Fruit fly (Drosophila melanogaster) whole organism, prepupa: ENCODE measurements around the gene Tomosyn.

Experiments
- Blimp-1 ChIP-seq: fragments of 200-800 bp; sonication (Bioruptor generic); optimal IDR thresholded peaks from 3 replicates; lab custom pipeline; 2017; ENCODE audit warnings: missing biosample characterization, missing genetic modification characterization, mild to moderate bottlenecking, moderate library complexity, missing genetic modification reagents
- CG10631 ChIP-seq: fragments of 200-800 bp; sonication (Bioruptor generic); optimal IDR thresholded peaks from 2 replicates; lab custom pipeline; 2016; ENCODE audit warnings: missing biosample characterization, missing genetic modification characterization
- CG10669 ChIP-seq: fragments of 200-800 bp; sonication (Bioruptor generic); optimal IDR thresholded peaks from 3 replicates; lab custom pipeline; 2018; ENCODE audit warnings: missing biosample characterization, mild to moderate bottlenecking, missing genetic modification characterization, moderate library complexity
- CG11294 ChIP-seq: fragments of 200-800 bp; sonication (Bioruptor generic); IDR thresholded peaks from 2 replicates; pipeline ENCODE4 v1.3.6; 2022; ENCODE audit warnings: missing biosample characterization, missing genetic modification characterization
- CG11902 ChIP-seq: fragments of 200-800 bp; sonication (Bioruptor generic); optimal IDR thresholded peaks from 3 replicates; lab custom pipeline; 2016; ENCODE audit warnings: missing biosample characterization, missing genetic modification characterization
- CG16779 ChIP-seq: fragments of 200-800 bp; sonication (Bioruptor generic); optimal IDR thresholded peaks from 3 replicates; lab custom pipeline; 2017; ENCODE audit warnings: missing biosample characterization, mild to moderate bottlenecking, missing genetic modification characterization
- CG3032 ChIP-seq: fragments of 200-800 bp; optimal IDR thresholded peaks from 2 replicates; lab custom pipeline; 2019; ENCODE audit warnings: missing biosample characterization, mild to moderate bottlenecking, missing genetic modification characterization, moderate library complexity
- CG31627 ChIP-seq: fragments of 200-800 bp; sonication (Bioruptor generic); optimal IDR thresholded peaks from 3 replicates; lab custom pipeline; 2016; ENCODE audit warnings: missing biosample characterization, missing genetic modification characterization
- CG32006 ChIP-seq: fragments of 200-800 bp; sonication (Bioruptor generic); optimal IDR thresholded peaks from 3 replicates; lab custom pipeline; 2017; ENCODE audit warnings: missing biosample characterization, mild to moderate bottlenecking, missing genetic modification characterization
- CG34406 ChIP-seq: fragments of 200-800 bp; sonication (Bioruptor generic); optimal IDR thresholded peaks from 3 replicates; lab custom pipeline; 2016; ENCODE audit warnings: missing biosample characterization, missing genetic modification characterization
- CG3919 ChIP-seq: fragments of 200-800 bp; sonication (Bioruptor generic); optimal IDR thresholded peaks from 3 replicates; lab custom pipeline; 2016; ENCODE audit warnings: missing biosample characterization, missing genetic modification characterization
- CG6808 ChIP-seq: fragments of 200-800 bp; sonication (Bioruptor generic); optimal IDR thresholded peaks from 3 replicates; lab custom pipeline; 2017; ENCODE audit warnings: missing biosample characterization, missing genetic modification characterization, mild to moderate bottlenecking, moderate library complexity, missing genetic modification reagents
- CG7368 ChIP-seq: fragments of 200-800 bp; sonication (Bioruptor generic); optimal IDR thresholded peaks from 3 replicates; lab custom pipeline; 2016; ENCODE audit warnings: missing biosample characterization, missing genetic modification characterization
- CG8632 ChIP-seq: fragments of 200-800 bp; sonication (Bioruptor generic); optimal IDR thresholded peaks from 3 replicates; lab custom pipeline; 2016; ENCODE audit warnings: missing biosample characterization, missing genetic modification characterization
- Eip78C ChIP-seq: fragments of 200-800 bp; sonication (Bioruptor generic); peaks from one replicate; lab custom pipeline; 2016; ENCODE audit warnings: missing biosample characterization, missing genetic modification characterization
- Ets96B ChIP-seq: fragments of 200-800 bp; optimal IDR thresholded peaks from 2 replicates; lab custom pipeline; 2019; ENCODE audit warnings: missing biosample characterization, mild to moderate bottlenecking, missing genetic modification characterization, moderate library complexity
- Hr39 ChIP-seq: fragments of 200-800 bp; sonication (Bioruptor generic); optimal IDR thresholded peaks from 2 replicates; lab custom pipeline; 2016; ENCODE audit warnings: missing biosample characterization, missing genetic modification characterization
- Met ChIP-seq: fragments of 200-800 bp; sonication (Bioruptor generic); optimal IDR thresholded peaks from 3 replicates; lab custom pipeline; 2016; ENCODE audit warnings: missing biosample characterization, missing genetic modification characterization
- OdsH ChIP-seq: fragments of 200-800 bp; sonication (Bioruptor generic); optimal IDR thresholded peaks from 3 replicates; lab custom pipeline; 2016; ENCODE audit warnings: missing biosample characterization, missing genetic modification characterization
- Smox ChIP-seq: fragments of 200-800 bp; sonication (Bioruptor generic); optimal IDR thresholded peaks from 3 replicates; lab custom pipeline; 2016; ENCODE audit warnings: missing biosample characterization, missing genetic modification characterization
- Sox14 ChIP-seq: fragments of 200-800 bp; sonication (Bioruptor generic); optimal IDR thresholded peaks from 3 replicates; lab custom pipeline; 2016; ENCODE audit warnings: missing biosample characterization, missing genetic modification characterization
- Sox15 ChIP-seq: fragments of 200-800 bp; sonication (Bioruptor generic); optimal IDR thresholded peaks from 3 replicates; lab custom pipeline; 2016; ENCODE audit warnings: missing biosample characterization, missing genetic modification characterization
- achi ChIP-seq: fragments of 200-800 bp; sonication (Bioruptor generic); optimal IDR thresholded peaks from 3 replicates; lab custom pipeline; 2016; ENCODE audit warnings: missing biosample characterization, missing genetic modification characterization
- acj6 ChIP-seq: fragments of 200-800 bp; sonication (Bioruptor generic); optimal IDR thresholded peaks from 3 replicates; lab custom pipeline; 2016; ENCODE audit warnings: missing biosample characterization, missing genetic modification characterization
- cyc ChIP-seq: fragments of 200-800 bp; sonication (Bioruptor generic); optimal IDR thresholded peaks from 3 replicates; lab custom pipeline; 2016; ENCODE audit warnings: missing biosample characterization, missing genetic modification characterization
- eg ChIP-seq: fragments of 200-800 bp; sonication (Bioruptor generic); IDR thresholded peaks from 3 replicates; pipeline ENCODE4 v1.3.6; 2022; ENCODE audit warnings: missing biosample characterization, missing genetic modification characterization
- esn ChIP-seq: fragments of 200-800 bp; sonication (Bioruptor generic); optimal IDR thresholded peaks from 2 replicates; lab custom pipeline; 2016; ENCODE audit warnings: missing biosample characterization, mild to moderate bottlenecking, missing genetic modification characterization, moderate library complexity
- fd59A ChIP-seq: fragments of 200-800 bp; sonication (Bioruptor generic); optimal IDR thresholded peaks from 2 replicates; lab custom pipeline; 2017; ENCODE audit warnings: missing biosample characterization, mild to moderate bottlenecking, missing genetic modification characterization, missing genetic modification reagents
- fd85E ChIP-seq: fragments of 200-800 bp; sonication (Bioruptor generic); optimal IDR thresholded peaks from 3 replicates; lab custom pipeline; 2016; ENCODE audit warnings: missing biosample characterization, missing genetic modification characterization
- fkh ChIP-seq: fragments of 200-800 bp; sonication (Bioruptor generic); optimal IDR thresholded peaks from 3 replicates; lab custom pipeline; 2017; ENCODE audit warnings: missing biosample characterization, mild to moderate bottlenecking, missing genetic modification characterization, moderate library complexity
- lz ChIP-seq: fragments of 200-800 bp; sonication (Bioruptor generic); optimal IDR thresholded peaks from 3 replicates; lab custom pipeline; 2016; ENCODE audit warnings: missing biosample characterization, missing genetic modification characterization
- net ChIP-seq: fragments of 200-800 bp; sonication (Bioruptor generic); optimal IDR thresholded peaks from 3 replicates; lab custom pipeline; 2016; ENCODE audit warnings: missing biosample characterization, missing genetic modification characterization
- pdm3 ChIP-seq: fragments of 200-800 bp; sonication (Bioruptor generic); optimal IDR thresholded peaks from 3 replicates; lab custom pipeline; 2016; ENCODE audit warnings: missing biosample characterization, missing genetic modification characterization
- salr ChIP-seq, 2 experiments: fragments of 200-800 bp; sonication (Bioruptor generic); optimal IDR thresholded peaks; 3 replicates each; lab custom pipeline; 2016 to 2018; ENCODE audit warnings: missing biosample characterization in 2 of 2, missing genetic modification characterization in 2 of 2, mild to moderate bottlenecking in 1 of 2
- spab ChIP-seq: fragments of 200-800 bp; sonication (Bioruptor generic); optimal IDR thresholded peaks from 2 replicates; lab custom pipeline; 2017; ENCODE audit warnings: missing biosample characterization, mild to moderate bottlenecking, missing genetic modification characterization, missing genetic modification reagents
- ss ChIP-seq, 2 experiments: fragments of 200-800 bp; sonication (Bioruptor generic); optimal IDR thresholded peaks; 2 replicates in 1 of 2; 3 replicates in 1 of 2; lab custom pipeline; 2017 to 2018; ENCODE audit warnings: mild to moderate bottlenecking in 2 of 2, missing biosample characterization in 2 of 2, missing genetic modification characterization in 2 of 2, moderate library complexity in 1 of 2
- svp ChIP-seq: fragments of 200-800 bp; sonication (Bioruptor generic); peaks from one replicate; lab custom pipeline; 2016; ENCODE audit warnings: missing biosample characterization, missing genetic modification characterization
- topi ChIP-seq: fragments of 200-800 bp; sonication (Bioruptor generic); optimal IDR thresholded peaks from 3 replicates; lab custom pipeline; 2016; ENCODE audit warnings: missing biosample characterization, missing genetic modification characterization
- vri ChIP-seq: fragments of 200-800 bp; sonication (Bioruptor generic); optimal IDR thresholded peaks from 3 replicates; lab custom pipeline; 2016; ENCODE audit warnings: missing biosample characterization, mild to moderate bottlenecking, missing genetic modification characterization

Tomosyn gene

dm6 chrX:12595610-12596336 lies 35.6 kb upstream of the Tomosyn start, which contains the start of the genes CG1824 and Sec16:
CG1824 (minus strand) TSS chrX:12595624.
Sec16 (plus strand) TSS chrX:12596047.
- peak; percentile 47 for TF ChIP-seq CG32006 (GFP tag; lab: Kevin White, UChicago)
- TF ChIP-seq cyc (GFP tag; lab: Kevin White, UChicago), result peak; percentile 25
- no peak for TF ChIP-seq spab (GFP tag; lab: Kevin White, UChicago)
- peak; percentile 2 for TF ChIP-seq fd59A
- no peak for TF ChIP-seq CG16779 (tag; lab: Kevin White, UChicago)
- peak; percentile 54 for TF ChIP-seq CG3032 (tag; lab: Kevin White, UChicago)
- peak; percentile 26 for TF ChIP-seq lz
- peak; percentile 1 for TF ChIP-seq CG10669
- peak; percentile 49 for TF ChIP-seq achi (GFP tag; lab: Kevin White, UChicago)
- no peak for TF ChIP-seq CG11294 (GFP tag; lab: Robert Waterston, UW)
- no peak for TF ChIP-seq CG8632 (GFP tag; lab: Kevin White, UChicago)
- peak; percentile 7 for TF ChIP-seq net
- peak; percentile 1 for TF ChIP-seq fkh
- peak; percentile 41 for TF ChIP-seq esn (GFP tag; lab: Kevin White, UChicago)
- peak; percentile 32; the same call in 1 of the 3 replicates for TF ChIP-seq eg (GFP tag; lab: Robert Waterston, UW)
- peak; percentile 52 for TF ChIP-seq acj6 (GFP tag; lab: Kevin White, UChicago)
- peak; percentile 8 for TF ChIP-seq Ets96B
- TF ChIP-seq ss (GFP tag; optimal IDR thresholded peaks at IDR 0.05; lab: Kevin White, UChicago), result peak in 1 of 2 experiments; percentile 1
- TF ChIP-seq Smox (GFP tag; lab: Kevin White, UChicago), result peak; percentile 5
- TF ChIP-seq Blimp-1 (GFP tag; lab: Kevin White, UChicago), result no peak
- peak; percentile 36 for TF ChIP-seq Sox15 (GFP tag; lab: Kevin White, UChicago)
- TF ChIP-seq CG6808 (GFP tag; lab: Kevin White, UChicago), result peak; percentile 23
- TF ChIP-seq vri (GFP tag; lab: Kevin White, UChicago), result peak; percentile 43
- peak in 1 of 2 experiments; percentile 45 for TF ChIP-seq salr (GFP tag; optimal IDR thresholded peaks at IDR 0.05; lab: Kevin White, UChicago)
- TF ChIP-seq fd85E (GFP tag; lab: Kevin White, UChicago), result no peak
- TF ChIP-seq Sox14 (GFP tag; lab: Kevin White, UChicago), result no peak
- peak; percentile 1 for TF ChIP-seq Met (GFP tag; lab: Kevin White, UChicago)
- peak; percentile 41 for TF ChIP-seq CG31627 (GFP tag; lab: Kevin White, UChicago)
- TF ChIP-seq CG34406, result peak; percentile 15
- TF ChIP-seq CG7368 (GFP tag; lab: Kevin White, UChicago), result peak; percentile 7
- peak; percentile 39 for TF ChIP-seq pdm3 (GFP tag; lab: Kevin White, UChicago)
- peak; percentile 36 for TF ChIP-seq Hr39 (GFP tag; lab: Kevin White, UChicago)
- peak; percentile 2 for TF ChIP-seq CG3919 (GFP tag; lab: Kevin White, UChicago)
- no peak for TF ChIP-seq topi (GFP tag; lab: Kevin White, UChicago)
- peak; percentile 50 for TF ChIP-seq OdsH (GFP tag; lab: Kevin White, UChicago)
- TF ChIP-seq CG11902 (GFP tag; lab: Kevin White, UChicago), result peak; percentile 18
- peak; percentile 41 for TF ChIP-seq svp
- TF ChIP-seq Eip78C (GFP tag; lab: Kevin White, UChicago), result peak; percentile 48
- peak; percentile 70 for TF ChIP-seq CG10631 (GFP tag; lab: Kevin White, UChicago)
